Worm (Caenorhabditis elegans) whole organism, young adult: ENCODE results near the gene ubc-8.
A peak's percentile ranks its signal among the peaks of the same experiment; 100 is the strongest.

Source experiments
- B0035.1 ChIP-seq: sonication (generic microtip); optimal IDR thresholded peaks from 2 replicates; lab custom pipeline; 2016; ENCODE audit warnings: missing genetic modification characterization, mild to moderate bottlenecking, missing compliant biosample characterization, missing genotype, missing genetic modification reagents
- B0261.1 ChIP-seq: sonication (generic microtip); optimal IDR thresholded peaks from 2 replicates; lab custom pipeline; 2016; ENCODE audit warnings: mild to moderate bottlenecking, missing genetic modification characterization, moderate library complexity, missing compliant biosample characterization
- C06A6.2 ChIP-seq: fragments of 200-800 bp; sonication (Bioruptor generic); conservative IDR thresholded peaks from 2 replicates; pipeline ENCODE4 v1.3.6; 2022; ENCODE audit warnings: missing genetic modification characterization, missing compliant biosample characterization
- D2030.7 ChIP-seq: fragments of 200-800 bp; sonication (Bioruptor generic); IDR thresholded peaks from 2 replicates; pipeline ENCODE4 v1.3.6; 2022; ENCODE audit warnings: missing genetic modification reagents, missing genetic modification characterization, missing compliant biosample characterization
- F22D6.2 ChIP-seq: sonication (generic microtip); optimal IDR thresholded peaks from 2 replicates; lab custom pipeline; 2016; ENCODE audit warnings: mild to moderate bottlenecking, missing genetic modification characterization, missing compliant biosample characterization
- F33H1.4 ChIP-seq: fragments of 200-800 bp; sonication (Bioruptor generic); IDR thresholded peaks from 2 replicates; pipeline ENCODE4 v1.3.6; 2022; ENCODE audit warnings: missing genetic modification reagents, missing genetic modification characterization, missing compliant biosample characterization
- F39B2.1 ChIP-seq: fragments of 200-800 bp; sonication (Bioruptor generic); IDR thresholded peaks from 2 replicates; pipeline ENCODE4 v1.3.6; 2022; ENCODE audit warnings: missing genetic modification reagents, missing genetic modification characterization, missing compliant biosample characterization
- F52B5.7 ChIP-seq: sonication (generic microtip); optimal IDR thresholded peaks from 2 replicates; lab custom pipeline; 2016; ENCODE audit warnings: mild to moderate bottlenecking, missing genetic modification characterization, missing compliant biosample characterization
- F55B11.4 ChIP-seq: sonication (generic microtip); optimal IDR thresholded peaks from 2 replicates; lab custom pipeline; 2016; ENCODE audit warnings: missing compliant biosample characterization, missing genetic modification characterization, borderline replicate concordance; ENCODE audit not compliant: insufficient read depth
- F57C9.4 ChIP-seq: sonication (generic microtip); optimal IDR thresholded peaks from 2 replicates; lab custom pipeline; 2017; ENCODE audit warnings: mild to moderate bottlenecking, missing genetic modification characterization, missing compliant biosample characterization
- K12H6.12 ChIP-seq: fragments of 200-800 bp; sonication (Bioruptor generic); optimal IDR thresholded peaks from 2 replicates; lab custom pipeline; 2018; ENCODE audit warnings: mild to moderate bottlenecking, missing genetic modification characterization, missing compliant biosample characterization
- Y67H2A.10 ChIP-seq: fragments of 200-800 bp; sonication (Bioruptor generic); conservative IDR thresholded peaks from 2 replicates; pipeline ENCODE4 v1.3.6; 2022; ENCODE audit warnings: missing genetic modification reagents, missing genetic modification characterization, missing compliant biosample characterization
- Y95B8A.8 ChIP-seq: fragments of 200-800 bp; sonication (Bioruptor generic); IDR thresholded peaks from 2 replicates; pipeline ENCODE4 v1.3.6; 2022; ENCODE audit warnings: missing genetic modification reagents, missing genetic modification characterization, missing compliant biosample characterization
- ama-1 ChIP-seq, 3 experiments: fragments of 150-350 bp in 1 of 3; sonication (generic microtip) in 2 of 3; optimal IDR thresholded peaks; 2 replicates each; lab custom pipeline; 2014 to 2018; ENCODE audit warnings: missing biosample characterization in 2 of 3, missing genetic modification characterization in 2 of 3, missing genetic modification reagents in 2 of 3
- aptf-2 ChIP-seq: fragments of 200-800 bp; sonication (Bioruptor generic); conservative IDR thresholded peaks from 2 replicates; pipeline ENCODE4 v1.3.6; 2022; ENCODE audit warnings: missing genetic modification reagents, missing genetic modification characterization, missing compliant biosample characterization
- bed-1 ChIP-seq: fragments of 200-800 bp; sonication (Bioruptor generic); IDR thresholded peaks from 2 replicates; pipeline ENCODE4 v1.3.6; 2022; ENCODE audit warnings: missing genetic modification reagents, missing genetic modification characterization, missing compliant biosample characterization
- cebp-2 ChIP-seq: fragments of 200-800 bp; sonication (Bioruptor generic); IDR thresholded peaks from 2 replicates; pipeline ENCODE4 v1.3.6; 2022; ENCODE audit warnings: missing genetic modification characterization, missing compliant biosample characterization
- ceh-100 ChIP-seq: fragments of 200-800 bp; sonication (Bioruptor generic); IDR thresholded peaks from 2 replicates; pipeline ENCODE4 v1.3.6; 2022; ENCODE audit warnings: missing genetic modification reagents, missing genetic modification characterization, missing compliant biosample characterization
- ceh-27 ChIP-seq: fragments of 200-800 bp; sonication (Bioruptor generic); optimal IDR thresholded peaks from 2 replicates; lab custom pipeline; 2018; ENCODE audit warnings: mild to moderate bottlenecking, missing genetic modification characterization, moderate library complexity, missing compliant biosample characterization
- ceh-40 ChIP-seq: fragments of 200-800 bp; sonication (Bioruptor generic); IDR thresholded peaks from 2 replicates; pipeline ENCODE4 v1.3.6; 2022; ENCODE audit warnings: missing genetic modification characterization, missing compliant biosample characterization
- ceh-79 ChIP-seq: sonication (generic microtip); optimal IDR thresholded peaks from 2 replicates; lab custom pipeline; 2017; ENCODE audit warnings: mild to moderate bottlenecking, missing genetic modification characterization, missing compliant biosample characterization
- chd-7 ChIP-seq: sonication (generic microtip); optimal IDR thresholded peaks from 2 replicates; lab custom pipeline; 2016; ENCODE audit warnings: mild to moderate bottlenecking, missing genetic modification characterization, moderate library complexity, missing compliant biosample characterization
- die-1 ChIP-seq: sonication (generic microtip); optimal IDR thresholded peaks from 2 replicates; lab custom pipeline; 2016; ENCODE audit warnings: missing genotype, mild to moderate bottlenecking, missing genetic modification characterization, missing compliant biosample characterization
- dpff-1 ChIP-seq: sonication (generic microtip); optimal IDR thresholded peaks from 2 replicates; lab custom pipeline; 2017; ENCODE audit warnings: mild to moderate bottlenecking, missing genetic modification characterization, missing compliant biosample characterization
- dpl-1 ChIP-seq: fragments of 150-350 bp; optimal IDR thresholded peaks from 2 replicates; lab custom pipeline; 2014; ENCODE audit warnings: missing biosample characterization, missing genetic modification reagents, missing genetic modification characterization
- egl-18 ChIP-seq: fragments of 200-800 bp; sonication (Bioruptor generic); IDR thresholded peaks from 2 replicates; pipeline ENCODE4 v1.3.6; 2022; ENCODE audit warnings: missing genetic modification reagents, missing genetic modification characterization, missing compliant biosample characterization
- egrh-3 ChIP-seq: fragments of 200-800 bp; sonication (Bioruptor generic); IDR thresholded peaks from 2 replicates; pipeline ENCODE4 v1.3.6; 2022; ENCODE audit warnings: missing genetic modification reagents, missing genetic modification characterization, missing compliant biosample characterization
- ets-4 ChIP-seq: fragments of 200-800 bp; sonication (Bioruptor generic); optimal IDR thresholded peaks from 2 replicates; lab custom pipeline; 2018; ENCODE audit warnings: mild to moderate bottlenecking, missing genetic modification characterization, missing compliant biosample characterization
- hsf-1 ChIP-seq: fragments of 200-800 bp; sonication (Bioruptor generic); IDR thresholded peaks from 2 replicates; pipeline ENCODE4 v1.3.6; 2022; ENCODE audit warnings: missing genetic modification reagents, missing genetic modification characterization, missing compliant biosample characterization
- lag-1 ChIP-seq: fragments of 200-800 bp; sonication (Bioruptor generic); IDR thresholded peaks from 2 replicates; pipeline ENCODE4 v1.3.6; 2022; ENCODE audit warnings: missing genetic modification reagents, missing genetic modification characterization, missing compliant biosample characterization
- lin-26 ChIP-seq: fragments of 200-800 bp; sonication (Bioruptor generic); IDR thresholded peaks from 2 replicates; pipeline ENCODE4 v1.3.6; 2022; ENCODE audit warnings: missing genetic modification reagents, missing genetic modification characterization, missing compliant biosample characterization
- lin-40 ChIP-seq: sonication (generic microtip); optimal IDR thresholded peaks from 2 replicates; lab custom pipeline; 2016; ENCODE audit warnings: missing genetic modification characterization, mild to moderate bottlenecking, missing compliant biosample characterization, missing genotype, missing genetic modification reagents
- lin-54 ChIP-seq: fragments of 200-800 bp; sonication (Bioruptor generic); optimal IDR thresholded peaks from 2 replicates; lab custom pipeline; 2018; ENCODE audit warnings: mild to moderate bottlenecking, missing genetic modification characterization, missing compliant biosample characterization
- lir-1 ChIP-seq: fragments of 200-800 bp; sonication (Bioruptor generic); conservative IDR thresholded peaks from 2 replicates; pipeline ENCODE4 v1.3.6; 2022; ENCODE audit warnings: missing genetic modification reagents, missing genetic modification characterization, missing compliant biosample characterization
- lsl-1 ChIP-seq: fragments of 200-800 bp; sonication (Bioruptor generic); optimal IDR thresholded peaks from 2 replicates; lab custom pipeline; 2018; ENCODE audit warnings: mild to moderate bottlenecking, missing genetic modification characterization, moderate library complexity, missing compliant biosample characterization
- madf-10 ChIP-seq: sonication (generic microtip); optimal IDR thresholded peaks from 2 replicates; lab custom pipeline; 2016; ENCODE audit warnings: mild to moderate bottlenecking, missing genetic modification characterization, missing compliant biosample characterization
- madf-3 ChIP-seq: fragments of 200-800 bp; sonication (Bioruptor generic); IDR thresholded peaks from 2 replicates; pipeline ENCODE4 v1.3.6; 2022; ENCODE audit warnings: missing genetic modification reagents, missing genetic modification characterization, missing compliant biosample characterization
- mcd-1 ChIP-seq: fragments of 200-800 bp; sonication (Bioruptor generic); IDR thresholded peaks from 2 replicates; pipeline ENCODE4 v1.3.6; 2022; ENCODE audit warnings: missing genetic modification reagents, missing genetic modification characterization, missing compliant biosample characterization
- nhr-90 ChIP-seq: sonication (generic microtip); optimal IDR thresholded peaks from 2 replicates; lab custom pipeline; 2016; ENCODE audit warnings: missing genotype, mild to moderate bottlenecking, missing genetic modification characterization, missing compliant biosample characterization
- pbrm-1 ChIP-seq: fragments of 200-800 bp; sonication (Bioruptor generic); IDR thresholded peaks from 2 replicates; pipeline ENCODE4 v1.3.6; 2022; ENCODE audit warnings: missing genetic modification reagents, missing genetic modification characterization, missing compliant biosample characterization
- sea-2 ChIP-seq: fragments of 200-800 bp; sonication (Bioruptor generic); IDR thresholded peaks from 2 replicates; pipeline ENCODE4 v1.3.6; 2022; ENCODE audit warnings: missing genetic modification characterization, missing compliant biosample characterization
- somi-1 ChIP-seq: fragments of 200-800 bp; sonication (Bioruptor generic); optimal IDR thresholded peaks from 2 replicates; lab custom pipeline; 2018; ENCODE audit warnings: mild to moderate bottlenecking, missing genetic modification characterization, missing compliant biosample characterization
- tbx-9 ChIP-seq: sonication (generic microtip); optimal IDR thresholded peaks from 2 replicates; lab custom pipeline; 2016; ENCODE audit warnings: borderline replicate concordance, missing genetic modification characterization, inconsistent platforms, missing compliant biosample characterization
- unc-130 ChIP-seq: sonication (generic microtip); optimal IDR thresholded peaks from 2 replicates; lab custom pipeline; 2016; ENCODE audit warnings: missing genetic modification reagents, missing genetic modification characterization, missing compliant biosample characterization
- unc-62 ChIP-seq: fragments of 150-350 bp; optimal IDR thresholded peaks from 2 replicates; lab custom pipeline; 2014; ENCODE audit warnings: missing biosample characterization, missing genetic modification reagents, missing genetic modification characterization
- xnd-1 ChIP-seq: sonication (generic microtip); optimal IDR thresholded peaks from 2 replicates; lab custom pipeline; 2016; ENCODE audit warnings: missing genotype, missing genetic modification reagents, missing genetic modification characterization, missing compliant biosample characterization
- zfh-2 ChIP-seq: fragments of 200-800 bp; sonication (Bioruptor generic); conservative IDR thresholded peaks from 2 replicates; pipeline ENCODE4 v1.3.6; 2022; ENCODE audit warnings: missing genetic modification reagents, missing genetic modification characterization, missing compliant biosample characterization
- ztf-25 ChIP-seq: fragments of 200-800 bp; sonication (Bioruptor generic); IDR thresholded peaks from 2 replicates; pipeline ENCODE4 v1.3.6; 2022; ENCODE audit warnings: missing genetic modification reagents, missing genetic modification characterization, missing compliant biosample characterization
- ztf-26 ChIP-seq: sonication (generic microtip); optimal IDR thresholded peaks from 2 replicates; lab custom pipeline; 2017; ENCODE audit warnings: missing genetic modification characterization, missing compliant biosample characterization
- ztf-28 ChIP-seq: fragments of 200-800 bp; sonication (Bioruptor generic); IDR thresholded peaks from 2 replicates; pipeline ENCODE4 v1.3.6; 2022; ENCODE audit warnings: missing genetic modification reagents, missing genetic modification characterization, missing compliant biosample characterization

ubc-8 gene

ce11 chrIV:2658733-2659132 is 48.3 kb downstream of the ubc-8 start:
- TF ChIP-seq somi-1: no peak
- TF ChIP-seq dpl-1: no peak
- no peak for TF ChIP-seq K12H6.12 (tag; lab: Kevin White, UChicago)
- TF ChIP-seq F57C9.4 (tag; lab: Kevin White, UChicago): no peak
- TF ChIP-seq ztf-26 (tag; lab: Kevin White, UChicago): no peak
- TF ChIP-seq B0261.1 (tag; lab: Kevin White, UChicago): peak; percentile 93
- TF ChIP-seq nhr-90 (tag; lab: Kevin White, UChicago): peak; percentile 56
- TF ChIP-seq hsf-1 (GFP tag; lab: Robert Waterston, UW): no peak
- TF ChIP-seq cebp-2 (GFP tag; lab: Robert Waterston, UW): no peak
- TF ChIP-seq madf-3 (GFP tag; lab: Robert Waterston, UW): peak; percentile 34; the same call in 1 of the 2 replicates
- no peak for TF ChIP-seq ets-4 (GFP tag; lab: Kevin White, UChicago)
- 0 out of 2 replicates have a peak, but pooled peaks have one; percentile 49 for TF ChIP-seq pbrm-1 (GFP tag; lab: Robert Waterston, UW)
- no peak for TF ChIP-seq B0035.1
- no peak for TF ChIP-seq ceh-40 (GFP tag; lab: Robert Waterston, UW)
- no peak for TF ChIP-seq lag-1 (GFP tag; lab: Robert Waterston, UW)
- TF ChIP-seq ceh-79 (tag; lab: Kevin White, UChicago): peak; percentile 49
- no peak for TF ChIP-seq ceh-100 (GFP tag; lab: Robert Waterston, UW)
- TF ChIP-seq F33H1.4 (GFP tag; lab: Robert Waterston, UW): no peak
- TF ChIP-seq ama-1 (optimal IDR thresholded peaks at IDR 0.05; lab: Kevin White, UChicago): no peak
- peak in 1 of 2 experiments; percentile 49 for TF ChIP-seq ama-1 (GFP tag; optimal IDR thresholded peaks at IDR 0.05; lab: Kevin White, UChicago)
- TF ChIP-seq lin-26 (GFP tag; lab: Robert Waterston, UW): peak; percentile 75
- TF ChIP-seq unc-62 (GFP tag; lab: Kevin White, UChicago): no peak
- no peak for TF ChIP-seq sea-2 (GFP tag; lab: Robert Waterston, UW)
- no peak for TF ChIP-seq unc-130 (GFP tag; lab: Kevin White, UChicago)
- no peak for TF ChIP-seq egrh-3 (GFP tag; lab: Robert Waterston, UW)
- TF ChIP-seq chd-7 (tag; lab: Kevin White, UChicago): peak; percentile 42
- no peak for TF ChIP-seq Y95B8A.8 (GFP tag; lab: Robert Waterston, UW)
- TF ChIP-seq C06A6.2 (GFP tag; lab: Robert Waterston, UW): no peak
- TF ChIP-seq Y67H2A.10 (GFP tag; lab: Robert Waterston, UW): no peak
- TF ChIP-seq F39B2.1: no peak
- peak; percentile 17 for TF ChIP-seq lin-54 (GFP tag; lab: Kevin White, UChicago)
- TF ChIP-seq F55B11.4 (tag; lab: Kevin White, UChicago): no peak
- TF ChIP-seq D2030.7 (GFP tag; lab: Robert Waterston, UW): no peak; the same call in 1 of the 2 replicates
- TF ChIP-seq xnd-1 (tag; lab: Kevin White, UChicago): peak; percentile 7
- no peak for TF ChIP-seq egl-18
- TF ChIP-seq madf-10 (tag; lab: Kevin White, UChicago): peak; percentile 15
- no peak for TF ChIP-seq ceh-27
- TF ChIP-seq bed-1: no peak
- TF ChIP-seq lin-40 (tag; lab: Kevin White, UChicago): no peak
- TF ChIP-seq F52B5.7 (tag; lab: Kevin White, UChicago): peak; percentile 25
- TF ChIP-seq die-1: peak; percentile 65
- TF ChIP-seq tbx-9 (tag; lab: Kevin White, UChicago): no peak
- peak; percentile 33 for TF ChIP-seq lsl-1 (GFP tag; lab: Kevin White, UChicago)
- no peak for TF ChIP-seq lir-1 (GFP tag; lab: Robert Waterston, UW)
- no peak for TF ChIP-seq F22D6.2 (tag; lab: Kevin White, UChicago)
- no peak for TF ChIP-seq aptf-2 (GFP tag; lab: Robert Waterston, UW)
- no peak for TF ChIP-seq ztf-25 (GFP tag; lab: Robert Waterston, UW)
- no peak for TF ChIP-seq mcd-1 (GFP tag; lab: Robert Waterston, UW)
- no peak for TF ChIP-seq dpff-1 (tag; lab: Kevin White, UChicago)
- TF ChIP-seq zfh-2: no peak
- no peak for TF ChIP-seq ztf-28 (GFP tag; lab: Robert Waterston, UW)
